Fruit fly (Drosophila melanogaster): Measurements from ENCODE around the gene CG1537.

CG1537 gene

dm6 chrX:11081242-11081641 is 18.3 kb upstream of the CG1537 start (continued):
- no peak for TF ChIP-seq dmrt11E (tag; optimal IDR thresholded peaks at IDR 0.05)
- no peak for TF ChIP-seq Side (GFP tag; optimal IDR thresholded peaks at IDR 0.05)
- TF ChIP-seq ATbp (GFP tag; optimal IDR thresholded peaks at IDR 0.05) = peak; percentile 27
- peak; percentile 50 for TF ChIP-seq CG9817 (tag; optimal IDR thresholded peaks at IDR 0.05)
- no peak for TF ChIP-seq schlank (tag; optimal IDR thresholded peaks at IDR 0.05)
- TF ChIP-seq CG17328 (GFP tag; IDR thresholded peaks at IDR 0.05) = peak; percentile 30; the same call in 1 of the 2 replicates
- no peak for TF ChIP-seq insv (GFP tag; optimal IDR thresholded peaks at IDR 0.05)
- TF ChIP-seq HHEX (GFP tag; optimal IDR thresholded peaks at IDR 0.05) = peak; percentile 27
- TF ChIP-seq CG12744 (GFP tag; optimal IDR thresholded peaks at IDR 0.05) = no peak
- TF ChIP-seq HLH54F (GFP tag; optimal IDR thresholded peaks at IDR 0.05) = no peak
- TF ChIP-seq peb (GFP tag; IDR thresholded peaks at IDR 0.05) = 0 out of 2 replicates have a peak, but pooled peaks have one; percentile 8
- TF ChIP-seq Max (GFP tag; optimal IDR thresholded peaks at IDR 0.05) = peak; percentile 8
- peak; percentile 55; the same call in 1 of the 2 replicates for TF ChIP-seq sob (GFP tag; IDR thresholded peaks at IDR 0.05)
- TF ChIP-seq jigr1 (GFP tag; IDR thresholded peaks at IDR 0.05) = no peak
- TF ChIP-seq CG4424 (GFP tag; optimal IDR thresholded peaks at IDR 0.05) = peak; percentile 1
- no peak for TF ChIP-seq Sry-β (GFP tag; optimal IDR thresholded peaks at IDR 0.05)
- TF ChIP-seq vvl (GFP tag; IDR thresholded peaks at IDR 0.05) = peak; percentile 47; the same call in 1 of the 2 replicates
- no peak; the same call in 1 of the 2 replicates for TF ChIP-seq CG9215 (GFP tag; IDR thresholded peaks at IDR 0.05)
- no peak for TF ChIP-seq sna (GFP tag; IDR thresholded peaks at IDR 0.05; ENCODE audit: partially characterized antibody)
- no peak; the same call in 2 of the 3 replicates for TF ChIP-seq tgo (GFP tag; IDR thresholded peaks at IDR 0.05)
- no peak for TF ChIP-seq CG5245 (GFP tag; optimal IDR thresholded peaks at IDR 0.05)
- TF ChIP-seq Hr3 (GFP tag; optimal IDR thresholded peaks at IDR 0.05) = peak; percentile 9
- no peak for TF ChIP-seq al (GFP tag; IDR thresholded peaks at IDR 0.05)
- TF ChIP-seq CG6813 (GFP tag; optimal IDR thresholded peaks at IDR 0.05) = peak; percentile 50
- TF ChIP-seq Med (GFP tag) = peak; percentile 85
- peak; percentile 70 for TF ChIP-seq dysf (GFP tag; IDR thresholded peaks at IDR 0.05)
- TF ChIP-seq Hey (tag; optimal IDR thresholded peaks at IDR 0.05) = no peak
- TF ChIP-seq CG14050 (GFP tag; IDR thresholded peaks at IDR 0.05) = no peak
- no peak for TF ChIP-seq fd102C (GFP tag; optimal IDR thresholded peaks at IDR 0.05)
- TF ChIP-seq Taf1 (GFP tag; IDR thresholded peaks at IDR 0.05) = peak; percentile 22; the same call in 1 of the 2 replicates
- peak; percentile 20 for TF ChIP-seq CG12219 (GFP tag; optimal IDR thresholded peaks at IDR 0.05)
- TF ChIP-seq Mrtf (GFP tag; IDR thresholded peaks at IDR 0.05) = no peak
- no peak for TF ChIP-seq crc (GFP tag; optimal IDR thresholded peaks at IDR 0.05)
- no peak for TF ChIP-seq Nf-YB (GFP tag; optimal IDR thresholded peaks at IDR 0.05)
- TF ChIP-seq ken (GFP tag; IDR thresholded peaks at IDR 0.05) = no peak
- no peak for TF ChIP-seq Bdp1 (GFP tag; optimal IDR thresholded peaks at IDR 0.05)
- TF ChIP-seq CG4730 (GFP tag; IDR thresholded peaks at IDR 0.05) = 0 out of 2 replicates have a peak, but pooled peaks have one; percentile 33

- TF ChIP-seq E2f2 (GFP tag; IDR thresholded peaks at IDR 0.05) = no peak
- no peak for TF ChIP-seq CG7357 (GFP tag; IDR thresholded peaks at IDR 0.05)
- TF ChIP-seq CG18599 (GFP tag; optimal IDR thresholded peaks at IDR 0.05) = no peak
- no peak for TF ChIP-seq ken (GFP tag; IDR thresholded peaks at IDR 0.05)
- peak; percentile 76 for TF ChIP-seq D19B (GFP tag; optimal IDR thresholded peaks at IDR 0.05)
- no peak for TF ChIP-seq CG3726 (GFP tag; IDR thresholded peaks at IDR 0.05)
- TF ChIP-seq CG32532 (GFP tag; IDR thresholded peaks at IDR 0.05) = no peak
- peak; percentile 28; the same call in 1 of the 3 replicates for TF ChIP-seq row (GFP tag; IDR thresholded peaks at IDR 0.05)
- peak; percentile 30 for TF ChIP-seq Med (GFP tag)
- TF ChIP-seq CG11696 (GFP tag; IDR thresholded peaks at IDR 0.05) = no peak
- no peak for TF ChIP-seq CG15269 (tag; optimal IDR thresholded peaks at IDR 0.05)
These were observed 3.3 kb upstream of the CG1537 start, which contains the start of gene CG15203 for dm6 chrX:11066252-11066651. Gene CG15203, plus strand, starts transcription at chrX:11066552.
